Fruit fly (Drosophila melanogaster) S2 (cell line): ENCODE measurements around the gene bora.

Experiments used
- CG8478 ChIP-seq: fragments of >200 bp; optimal IDR thresholded peaks from 2 replicates; lab custom pipeline; 2018
- CTCF ChIP-seq, 2 experiments: fragments of >200 bp; optimal IDR thresholded peaks; 2 replicates each; lab custom pipeline; 2018

bora gene

DNA sequence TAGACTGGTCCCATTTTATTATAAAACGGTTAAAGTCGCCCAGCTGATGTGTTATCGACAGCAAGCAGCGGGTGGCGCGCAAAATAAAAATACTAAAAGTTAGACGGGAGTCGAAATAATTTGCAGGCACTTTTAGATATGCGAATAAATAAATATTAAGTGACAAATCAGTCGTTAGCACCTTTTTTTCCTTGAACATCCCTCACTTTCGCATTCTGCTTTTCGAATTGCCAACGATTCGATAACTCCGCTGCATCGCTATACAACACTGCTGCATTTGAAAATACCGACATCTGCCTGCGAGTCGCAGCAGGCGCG, at the start of gene bora:
TSS of gene bora (plus strand) at position 271 of the 318 bp plus-strand sequence.
- TF ChIP-seq CTCF (optimal IDR thresholded peaks at IDR 0.05; lab: Kevin White, UChicago) (no peak), CG8478 (lab: Kevin White, UChicago) (no peak)

DNA sequence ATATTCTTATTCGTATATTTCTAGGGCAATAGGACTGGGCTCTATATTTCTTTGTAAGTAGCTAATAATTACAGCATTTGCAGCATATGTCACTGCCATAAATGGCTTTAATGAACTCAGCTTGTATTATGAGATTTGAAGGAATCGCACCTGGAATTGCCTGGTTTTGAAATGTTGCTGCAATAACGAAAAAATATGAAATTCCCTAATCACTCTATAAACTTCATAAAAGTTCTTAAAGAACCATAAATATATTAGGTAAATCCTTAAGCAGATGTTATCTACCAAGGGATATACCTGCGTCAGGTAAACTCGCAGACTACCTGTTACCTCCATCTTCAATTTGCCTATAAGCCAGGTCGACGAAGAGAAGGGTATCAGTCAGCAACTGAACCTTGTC, 34.1 kb upstream of the bora start, which contains the start of gene CG7271:
TSS of gene CG7271 (plus strand) at position 373 of the 400 bp plus-strand sequence.
- TF ChIP-seq CG8478 (lab: Kevin White, UChicago) (no peak), CTCF (optimal IDR thresholded peaks at IDR 0.05; lab: Kevin White, UChicago) (no peak)

DNA sequence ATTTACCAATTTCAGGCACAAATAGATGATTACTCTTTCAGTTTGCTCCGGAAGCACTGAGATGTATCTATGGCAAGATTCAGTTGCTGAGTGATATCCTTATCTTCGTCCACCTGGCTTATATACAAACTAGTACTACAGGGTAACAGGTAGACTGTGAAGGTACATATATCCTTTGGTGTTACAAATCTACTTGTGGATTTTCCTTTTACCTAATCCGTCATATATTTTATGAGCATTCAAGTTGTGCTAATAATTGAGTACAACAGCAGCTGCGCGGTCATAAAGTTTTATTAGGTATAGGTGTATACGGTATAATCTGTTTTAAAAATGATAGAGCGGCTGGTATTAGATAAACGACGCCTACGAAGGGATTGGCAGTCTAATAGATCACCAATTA, 28.8 kb upstream of the bora start, which contains the start of gene term:
TSS of gene term (minus strand) at position 101 of the 400 bp plus-strand sequence.
- TF ChIP-seq CG8478 (lab: Kevin White, UChicago) (no peak), CTCF (optimal IDR thresholded peaks at IDR 0.05; lab: Kevin White, UChicago) (no peak)

DNA sequence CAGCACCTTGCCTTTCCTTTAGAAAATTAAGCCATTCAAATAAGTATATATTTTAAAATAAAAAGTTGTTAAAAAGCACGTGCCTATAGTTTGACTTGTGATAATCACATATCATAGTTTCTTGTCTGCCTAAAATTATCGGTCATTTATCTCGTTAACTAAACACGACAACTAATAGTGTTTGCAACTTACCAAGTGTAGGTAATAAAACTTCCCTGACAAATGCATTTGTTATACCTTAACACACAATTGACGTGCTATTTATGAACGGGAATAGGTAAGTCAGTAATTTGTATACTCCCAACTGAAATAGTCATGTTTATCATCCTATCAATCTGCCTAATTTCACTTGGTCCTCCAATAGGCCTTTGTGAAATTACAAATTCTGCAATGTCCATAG, 19.4 kb upstream of the bora start, which contains the start of gene CG18234:
TSS of gene CG18234 (plus strand) at position 301 of the 400 bp plus-strand sequence.
- TF ChIP-seq CTCF (optimal IDR thresholded peaks at IDR 0.05; lab: Kevin White, UChicago), result no peak
- no peak for TF ChIP-seq CG8478 (lab: Kevin White, UChicago)

DNA sequence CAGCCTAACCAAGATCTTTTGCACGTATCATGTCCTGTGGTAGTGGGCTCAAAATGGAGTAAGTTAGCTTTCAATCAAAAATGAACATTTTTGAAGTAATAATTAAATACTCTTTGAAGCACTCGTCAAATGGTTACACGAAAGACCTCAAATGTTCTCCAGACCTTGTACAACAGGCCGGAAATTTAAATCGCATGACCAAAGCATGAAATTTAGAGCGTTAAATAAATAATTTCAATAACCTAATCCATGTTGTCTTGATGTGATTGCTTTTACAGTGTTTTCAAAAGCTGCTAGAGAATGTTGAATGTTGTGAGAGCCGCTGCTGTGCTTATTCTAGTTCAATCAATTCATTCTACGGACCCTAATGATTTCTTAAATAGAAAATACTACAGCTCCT, 17.3 kb upstream of the bora start, which contains the start of gene CG18233:
TSS of gene CG18233 (plus strand) at position 301 of the 400 bp plus-strand sequence.
- TF ChIP-seq CTCF (optimal IDR thresholded peaks at IDR 0.05; lab: Kevin White, UChicago) (no peak), CG8478 (lab: Kevin White, UChicago) (no peak)

DNA sequence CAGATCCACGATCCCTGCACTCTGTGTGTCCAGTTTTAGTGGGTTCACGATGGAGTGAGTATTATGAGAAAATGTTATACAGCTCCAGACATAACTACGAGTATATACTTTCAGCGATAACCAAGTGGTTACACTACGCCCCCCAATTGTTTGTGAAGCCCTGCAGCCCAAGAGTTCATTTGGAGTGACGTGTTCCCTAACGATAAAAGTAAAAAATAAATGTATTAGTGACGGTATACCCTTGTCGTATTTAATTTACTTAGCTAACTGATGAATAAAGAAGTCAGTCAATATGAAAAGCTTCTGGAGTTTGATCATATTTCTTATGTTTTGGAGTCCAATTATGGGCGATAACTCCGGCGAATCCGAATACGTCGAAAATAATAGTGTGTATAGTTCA, 15.3 kb upstream of the bora start, which contains the start of gene CG18231:
TSS of gene CG18231 (plus strand) at position 301 of the 400 bp plus-strand sequence.
- TF ChIP-seq CTCF (optimal IDR thresholded peaks at IDR 0.05; lab: Kevin White, UChicago), result no peak
- no peak for TF ChIP-seq CG8478 (lab: Kevin White, UChicago)

DNA sequence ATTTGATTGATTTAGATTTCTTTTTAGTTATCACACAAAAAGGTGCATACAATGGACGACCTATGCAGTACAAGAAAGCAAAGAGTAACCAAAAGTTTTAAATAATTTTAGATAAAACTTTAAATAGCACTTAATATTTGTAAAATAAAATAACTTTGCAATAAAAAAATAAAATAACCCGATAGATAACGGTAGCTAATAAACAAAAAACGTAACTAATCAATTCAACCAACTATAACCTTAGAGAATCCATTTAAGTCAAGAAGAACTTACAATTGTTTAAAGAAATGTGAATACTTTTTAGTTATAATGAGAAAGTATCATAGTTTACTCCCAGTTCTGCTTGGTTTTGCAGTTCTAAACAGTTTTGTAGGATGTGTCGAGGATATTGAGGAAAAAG, 13.2 kb upstream of the bora start, which contains the start of gene CG32201:
TSS of gene CG32201 (plus strand) at position 301 of the 400 bp plus-strand sequence.
- TF ChIP-seq CG8478 (lab: Kevin White, UChicago), result no peak
- no peak for TF ChIP-seq CTCF (optimal IDR thresholded peaks at IDR 0.05; lab: Kevin White, UChicago)

DNA sequence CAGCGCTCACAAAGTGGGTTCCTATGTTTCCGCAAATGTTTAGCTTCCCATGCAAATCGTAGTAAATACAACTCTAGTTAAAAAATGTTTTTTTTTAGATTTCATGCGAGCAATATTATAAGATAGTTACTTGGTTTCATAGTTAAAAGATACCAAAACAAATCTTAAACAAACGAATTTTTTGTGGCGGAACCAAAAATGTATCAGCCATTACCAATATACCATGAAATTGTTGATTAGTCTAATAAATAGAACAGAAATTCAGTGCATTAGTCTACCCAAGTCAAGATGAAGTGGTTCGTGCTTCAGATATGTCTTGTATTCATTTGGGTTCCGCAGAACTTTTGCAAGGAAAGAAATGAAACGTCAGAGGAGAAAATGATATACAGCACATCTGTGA, 10.9 kb upstream of the bora start, which contains the start of gene CG32199:
TSS of gene CG32199 (plus strand) at position 301 of the 400 bp plus-strand sequence.
- no peak for TF ChIP-seq CG8478 (lab: Kevin White, UChicago)
- no peak for TF ChIP-seq CTCF (optimal IDR thresholded peaks at IDR 0.05; lab: Kevin White, UChicago)

DNA sequence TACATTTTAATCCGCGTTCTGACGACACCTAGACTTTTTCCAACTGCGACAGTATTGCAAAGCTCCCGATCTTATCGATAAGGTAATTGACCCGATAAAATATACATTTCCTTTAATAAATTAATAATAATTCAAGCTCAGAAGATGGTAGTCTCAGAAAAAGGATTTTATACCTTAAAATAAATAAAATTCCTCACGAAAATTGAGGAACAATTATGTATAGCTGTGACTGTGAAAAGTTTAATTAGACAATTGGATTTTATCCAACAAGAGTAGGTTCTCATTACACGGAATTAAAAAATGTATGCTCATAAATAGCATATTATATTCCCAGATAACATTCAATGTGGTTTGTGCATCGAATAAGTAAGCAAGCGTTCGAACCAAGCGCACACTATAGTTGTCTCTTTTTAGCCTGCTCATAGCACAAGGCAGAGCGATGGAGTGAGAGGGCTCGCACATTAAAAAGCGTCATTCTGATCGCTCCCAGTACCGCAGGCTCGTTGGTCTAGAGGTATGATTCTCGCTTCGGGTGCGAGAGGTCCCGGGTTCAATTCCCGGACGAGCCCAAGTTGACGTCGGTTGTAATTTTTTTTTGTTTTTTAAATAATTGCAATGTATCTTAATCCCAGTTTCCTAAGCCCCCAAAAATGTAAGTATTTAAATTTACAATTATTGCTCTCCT, 4.5 kb upstream of the bora start, which contains the start of the genes CG13380 and CG4174:
TSS of gene CG13380 (minus strand) at position 51 of the 685 bp plus-strand sequence.
TSS of gene CG4174 (minus strand) at position 51 of the 685 bp plus-strand sequence.
- TF ChIP-seq CG8478 (lab: Kevin White, UChicago), result no peak
- peak; percentile 67 to 69 for TF ChIP-seq CTCF (optimal IDR thresholded peaks at IDR 0.05; lab: Kevin White, UChicago)

DNA sequence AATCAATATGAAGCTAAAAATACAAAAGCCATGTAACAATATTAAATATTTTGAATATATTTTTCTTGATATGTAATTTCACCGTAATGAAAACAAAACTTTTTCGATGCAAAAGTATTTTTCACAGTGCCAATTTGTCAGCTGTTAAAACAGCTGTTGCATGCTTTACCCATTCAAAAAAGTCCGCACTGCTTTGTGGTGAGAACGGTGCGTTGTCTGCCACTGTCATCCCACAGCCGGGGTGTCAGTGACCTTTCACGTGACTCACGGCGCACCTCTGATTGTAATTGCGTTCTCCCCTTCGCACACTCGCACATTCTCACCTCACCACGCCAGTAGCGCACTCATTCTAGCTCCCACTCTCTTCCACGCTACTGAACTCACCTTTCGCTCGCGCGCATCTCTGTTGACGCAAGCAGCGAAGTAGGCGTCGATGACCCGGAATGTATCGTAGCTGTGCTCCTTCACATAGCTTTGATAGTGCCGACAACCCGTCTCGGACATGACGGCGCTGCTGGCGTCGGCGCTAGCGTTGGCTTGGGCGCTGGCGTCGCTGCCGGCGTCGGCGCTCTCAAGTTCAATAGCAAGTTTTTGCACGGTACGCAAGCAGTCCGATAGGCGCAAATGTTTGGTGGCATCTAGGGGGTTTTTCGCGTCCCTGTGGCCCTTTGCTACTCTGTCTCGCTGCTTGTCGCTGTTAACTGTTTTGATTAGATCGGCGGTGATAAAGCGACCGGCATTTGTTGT, 1.3 kb upstream of the bora start:
- TF ChIP-seq CG8478 (lab: Kevin White, UChicago) (no peak), CTCF (optimal IDR thresholded peaks at IDR 0.05; lab: Kevin White, UChicago) (peak in 1 of 2 experiments; percentile 35)

DNA sequence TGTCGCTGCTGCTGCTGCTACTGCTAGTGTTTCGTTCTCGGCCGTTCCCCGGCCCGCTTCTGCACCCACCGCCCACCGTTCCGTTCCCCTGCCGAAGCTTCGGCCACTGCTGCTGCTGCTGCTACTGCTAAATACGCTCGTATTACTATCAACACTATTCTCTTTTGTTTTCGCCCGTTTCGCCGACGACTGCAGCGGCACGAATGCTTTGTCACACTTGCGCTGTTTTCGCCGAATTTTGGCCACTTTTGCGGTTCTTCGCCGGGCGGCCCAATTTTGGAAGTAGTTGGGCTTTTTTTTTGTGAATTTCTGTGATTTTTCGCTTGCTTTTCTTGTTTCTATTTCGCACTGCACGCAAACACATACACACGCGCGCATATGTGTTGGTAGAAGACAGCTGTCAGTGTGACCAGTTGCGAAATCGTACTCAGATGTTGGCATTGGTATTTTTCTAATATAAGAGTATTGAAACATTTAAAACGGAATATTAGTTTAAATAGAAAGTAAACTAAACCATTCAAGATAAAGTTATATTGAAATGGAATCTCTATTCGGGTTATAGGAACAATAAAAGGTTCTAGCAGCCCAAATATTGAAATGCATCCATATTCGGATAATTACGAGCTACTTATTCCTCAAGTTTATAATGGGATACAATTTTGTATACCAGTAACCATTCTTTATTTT, 614 bp upstream of the bora start, which contains the start of gene not:
TSS of gene not (minus strand) at position 395 of the 687 bp plus-strand sequence.
- TF ChIP-seq CG8478 (lab: Kevin White, UChicago) (no peak), CTCF (optimal IDR thresholded peaks at IDR 0.05; lab: Kevin White, UChicago) (no peak)

DNA sequence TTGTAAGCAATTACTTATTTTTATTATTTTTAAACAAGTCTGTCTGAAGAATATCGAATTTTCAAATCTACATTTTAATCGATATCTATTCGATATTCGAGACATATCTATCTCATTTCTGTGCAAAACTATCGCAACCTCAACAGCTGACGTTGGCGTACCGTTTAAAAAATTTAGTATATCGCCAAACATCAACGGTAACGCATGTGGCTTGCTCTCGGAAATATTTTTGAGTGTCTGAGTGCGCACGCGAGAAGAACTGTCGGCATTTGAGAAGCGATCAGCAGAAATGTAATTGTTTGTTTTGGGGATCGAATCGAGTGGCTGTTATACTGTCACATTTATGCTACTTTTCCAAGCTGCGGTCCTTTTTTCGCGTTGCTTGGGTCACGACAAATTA, 3.3 kb downstream of the bora start, which contains the start of gene MYPT-75D:
TSS of gene MYPT-75D (plus strand) at position 174 of the 400 bp plus-strand sequence.
- no peak for TF ChIP-seq CG8478 (lab: Kevin White, UChicago)
- no peak for TF ChIP-seq CTCF (optimal IDR thresholded peaks at IDR 0.05; lab: Kevin White, UChicago)

DNA sequence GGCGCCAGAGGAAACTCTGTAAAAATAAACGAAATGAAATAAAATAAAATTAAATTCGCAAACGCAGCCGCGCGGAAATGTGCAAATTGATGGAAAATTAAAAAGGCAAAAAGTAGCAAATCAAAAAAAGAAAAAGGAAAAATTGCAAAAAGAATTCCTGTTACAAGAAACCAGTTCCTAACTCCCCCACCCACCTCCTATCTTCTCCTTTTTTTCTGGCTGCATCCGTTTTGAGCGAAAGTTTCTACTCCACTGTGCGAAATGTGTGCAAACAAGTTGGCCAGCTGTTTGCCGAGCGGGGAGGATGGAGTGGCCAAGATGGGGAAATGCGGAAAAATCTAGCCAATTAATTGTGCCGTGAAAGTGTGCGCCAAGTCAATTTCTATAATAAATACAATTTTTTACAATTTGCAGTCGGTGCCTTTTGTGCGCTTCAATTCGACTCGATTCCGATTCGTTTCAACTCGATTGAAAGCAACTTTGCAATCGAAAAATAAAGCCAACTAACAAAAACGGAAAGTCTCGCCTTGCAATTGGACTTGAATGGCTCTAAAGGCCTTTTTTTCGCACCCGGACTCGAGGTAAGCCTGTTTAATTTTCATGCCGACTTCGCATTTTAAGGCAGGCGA, 4.1 kb downstream of the bora start:
- no peak for TF ChIP-seq CG8478 (lab: Kevin White, UChicago)
- TF ChIP-seq CTCF (optimal IDR thresholded peaks at IDR 0.05; lab: Kevin White, UChicago), result no peak
